Worm (Caenorhabditis elegans) whole organism, L4/young adult: ENCODE results near the gene rpn-12.

Source experiments
- W03F9.2 ChIP-seq: fragments of 150-350 bp; optimal IDR thresholded peaks from 2 replicates; lab custom pipeline; 2014; ENCODE audit warnings: missing biosample characterization, missing genetic modification characterization
- dao-5 ChIP-seq: sonication (generic microtip); optimal IDR thresholded peaks from 2 replicates; lab custom pipeline; 2016; ENCODE audit warnings: missing genotype, missing genetic modification characterization, moderate library complexity, missing compliant biosample characterization
- him-1 ChIP-seq: sonication (generic microtip); optimal IDR thresholded peaks from 2 replicates; lab custom pipeline; 2016; ENCODE audit warnings: missing genotype, missing genetic modification reagents, missing genetic modification characterization, missing compliant biosample characterization

ce11 chrII:11619171-11619570, 33.8 kb upstream of the rpn-12 start:
- TF ChIP-seq W03F9.2 (tag; lab: Kevin White, UChicago) (no peak), him-1 (tag; lab: Kevin White, UChicago) (no peak), dao-5 (tag; lab: Kevin White, UChicago) (no peak)
